Worm (Caenorhabditis elegans) whole organism, young adult: ENCODE data around the gene cylc-1.

Experiments
- B0035.1 ChIP-seq: sonication (generic microtip); optimal IDR thresholded peaks from 2 replicates; lab custom pipeline; 2016; ENCODE audit warnings: missing genetic modification characterization, mild to moderate bottlenecking, missing compliant biosample characterization, missing genotype, missing genetic modification reagents
- B0261.1 ChIP-seq: sonication (generic microtip); optimal IDR thresholded peaks from 2 replicates; lab custom pipeline; 2016; ENCODE audit warnings: mild to moderate bottlenecking, missing genetic modification characterization, moderate library complexity, missing compliant biosample characterization
- F10E7.11 ChIP-seq: sonication (generic microtip); optimal IDR thresholded peaks from 2 replicates; lab custom pipeline; 2017; ENCODE audit warnings: mild to moderate bottlenecking, missing genetic modification characterization, moderate library complexity, missing compliant biosample characterization
- F33H1.4 ChIP-seq: fragments of 200-800 bp; sonication (Bioruptor generic); IDR thresholded peaks from 2 replicates; pipeline ENCODE4 v1.3.6; 2022; ENCODE audit warnings: missing genetic modification reagents, missing genetic modification characterization, missing compliant biosample characterization
- F39B2.1 ChIP-seq: fragments of 200-800 bp; sonication (Bioruptor generic); IDR thresholded peaks from 2 replicates; pipeline ENCODE4 v1.3.6; 2022; ENCODE audit warnings: missing genetic modification reagents, missing genetic modification characterization, missing compliant biosample characterization
- F49E8.2 ChIP-seq: sonication (generic microtip); optimal IDR thresholded peaks from 3 replicates; lab custom pipeline; 2017; ENCODE audit warnings: missing genetic modification characterization, mild to moderate bottlenecking, missing compliant biosample characterization, antibody characterized with exemption, moderate library complexity; ENCODE audit not compliant: insufficient read depth
- T07F8.4 ChIP-seq: sonication (generic microtip); optimal IDR thresholded peaks from 2 replicates; lab custom pipeline; 2016; ENCODE audit warnings: mild to moderate bottlenecking, missing genetic modification characterization, moderate library complexity, missing compliant biosample characterization
- atf-7 ChIP-seq: sonication (generic microtip); optimal IDR thresholded peaks from 2 replicates; lab custom pipeline; 2017; ENCODE audit warnings: mild to moderate bottlenecking, missing genetic modification characterization, missing compliant biosample characterization
- attf-5 ChIP-seq: fragments of 200-800 bp; sonication (Bioruptor generic); optimal IDR thresholded peaks from 2 replicates; lab custom pipeline; 2018; ENCODE audit warnings: mild to moderate bottlenecking, missing genetic modification characterization, missing compliant biosample characterization
- attf-6 ChIP-seq: fragments of 200-800 bp; sonication (Bioruptor generic); IDR thresholded peaks from 2 replicates; pipeline ENCODE4 v1.3.6; 2022; ENCODE audit warnings: missing genetic modification reagents, missing genetic modification characterization, missing compliant biosample characterization
- bed-2 ChIP-seq: fragments of 200-800 bp; sonication (Bioruptor generic); IDR thresholded peaks from 2 replicates; pipeline ENCODE4 v1.3.6; 2022; ENCODE audit warnings: missing genetic modification reagents, missing genetic modification characterization, missing compliant biosample characterization
- ccch-3 ChIP-seq: fragments of 200-800 bp; sonication (Bioruptor generic); optimal IDR thresholded peaks from 2 replicates; lab custom pipeline; 2018; ENCODE audit warnings: mild to moderate bottlenecking, missing genetic modification characterization, missing compliant biosample characterization
- cebp-1 ChIP-seq, 2 experiments: fragments of 200-800 bp in 1 of 2; sonication (Bioruptor generic) in 1 of 2; sonication (generic microtip) in 1 of 2; IDR thresholded peaks in 1 of 2; optimal IDR thresholded peaks in 1 of 2; 2 replicates each; pipeline versions ENCODE4 v1.3.6 to Lab custom; 2017 to 2022; ENCODE audit warnings: missing compliant biosample characterization in 2 of 2, missing genetic modification characterization in 2 of 2, mild to moderate bottlenecking in 1 of 2, missing genetic modification reagents in 1 of 2, moderate library complexity in 1 of 2
- ceh-40 ChIP-seq: fragments of 200-800 bp; sonication (Bioruptor generic); IDR thresholded peaks from 2 replicates; pipeline ENCODE4 v1.3.6; 2022; ENCODE audit warnings: missing genetic modification characterization, missing compliant biosample characterization
- dox-1 ChIP-seq: fragments of 200-800 bp; sonication (Bioruptor generic); IDR thresholded peaks from 2 replicates; pipeline ENCODE4 v1.3.6; 2022; ENCODE audit warnings: missing genetic modification reagents, missing genetic modification characterization, missing compliant biosample characterization
- dpff-1 ChIP-seq: sonication (generic microtip); optimal IDR thresholded peaks from 2 replicates; lab custom pipeline; 2017; ENCODE audit warnings: mild to moderate bottlenecking, missing genetic modification characterization, missing compliant biosample characterization
- dpl-1 ChIP-seq: fragments of 150-350 bp; optimal IDR thresholded peaks from 2 replicates; lab custom pipeline; 2014; ENCODE audit warnings: missing biosample characterization, missing genetic modification reagents, missing genetic modification characterization
- egl-44 ChIP-seq: fragments of 200-800 bp; sonication (Bioruptor generic); IDR thresholded peaks from 2 replicates; pipeline ENCODE4 v1.3.6; 2022; ENCODE audit warnings: missing genetic modification reagents, missing genetic modification characterization, missing compliant biosample characterization
- hlh-12 ChIP-seq: sonication (generic microtip); optimal IDR thresholded peaks from 2 replicates; lab custom pipeline; 2016; ENCODE audit warnings: missing genetic modification characterization, missing compliant biosample characterization
- lag-1 ChIP-seq: fragments of 200-800 bp; sonication (Bioruptor generic); IDR thresholded peaks from 2 replicates; pipeline ENCODE4 v1.3.6; 2022; ENCODE audit warnings: missing genetic modification reagents, missing genetic modification characterization, missing compliant biosample characterization
- lin-35 ChIP-seq, 3 experiments: fragments of 150-350 bp in 2 of 3; sonication (generic microtip) in 1 of 3; optimal IDR thresholded peaks; 2 replicates each; lab custom pipeline; 2014 to 2018; ENCODE audit warnings: missing biosample characterization in 3 of 3, missing genetic modification characterization in 3 of 3, missing genetic modification reagents in 3 of 3
- madf-3 ChIP-seq: fragments of 200-800 bp; sonication (Bioruptor generic); IDR thresholded peaks from 2 replicates; pipeline ENCODE4 v1.3.6; 2022; ENCODE audit warnings: missing genetic modification reagents, missing genetic modification characterization, missing compliant biosample characterization
- madf-8 ChIP-seq: fragments of 200-800 bp; sonication (Bioruptor generic); conservative IDR thresholded peaks from 2 replicates; pipeline ENCODE4 v1.3.6; 2022; ENCODE audit warnings: missing genetic modification reagents, missing genetic modification characterization, missing compliant biosample characterization
- mel-28 ChIP-seq: sonication (generic microtip); optimal IDR thresholded peaks from 2 replicates; lab custom pipeline; 2016; ENCODE audit warnings: borderline replicate concordance, mild to moderate bottlenecking, missing genetic modification characterization, missing compliant biosample characterization
- nfya-1 ChIP-seq: sonication (generic microtip); optimal IDR thresholded peaks from 2 replicates; lab custom pipeline; 2017; ENCODE audit warnings: antibody characterized with exemption, missing compliant biosample characterization, missing genetic modification characterization, borderline replicate concordance; ENCODE audit not compliant: insufficient read depth
- nhr-120 ChIP-seq: fragments of 200-800 bp; sonication (Bioruptor generic); IDR thresholded peaks from 2 replicates; pipeline ENCODE4 v1.3.6; 2022; ENCODE audit warnings: missing genetic modification characterization, missing compliant biosample characterization
- nhr-179 ChIP-seq: sonication (generic microtip); optimal IDR thresholded peaks from 2 replicates; lab custom pipeline; 2016; ENCODE audit warnings: mild to moderate bottlenecking, missing genetic modification characterization, missing compliant biosample characterization
- rpc-1 ChIP-seq, 2 experiments: fragments of 150-350 bp in 1 of 2; sonication (generic microtip) in 1 of 2; optimal IDR thresholded peaks; 2 replicates each; lab custom pipeline; 2014 to 2018; ENCODE audit warnings: missing biosample characterization in 1 of 2, missing genetic modification characterization in 1 of 2, missing genetic modification reagents in 1 of 2, missing genotype in 1 of 2
- sdz-38 ChIP-seq: sonication (generic microtip); optimal IDR thresholded peaks from 2 replicates; lab custom pipeline; 2016; ENCODE audit warnings: missing genotype, missing genetic modification characterization, missing compliant biosample characterization
- snpc-1.1 ChIP-seq: sonication (generic microtip); optimal IDR thresholded peaks from 2 replicates; lab custom pipeline; 2017; ENCODE audit warnings: missing genetic modification characterization, mild to moderate bottlenecking, missing compliant biosample characterization, antibody characterized with exemption, moderate library complexity, missing genotype, missing genetic modification reagents; ENCODE audit not compliant: insufficient read depth
- tbp1 ChIP-seq: fragments of 200-800 bp; sonication (Bioruptor generic); optimal IDR thresholded peaks from 2 replicates; lab custom pipeline; 2018; ENCODE audit warnings: mild to moderate bottlenecking, missing genetic modification characterization, missing compliant biosample characterization
- ztf-18 ChIP-seq: sonication (generic microtip); optimal IDR thresholded peaks from 2 replicates; lab custom pipeline; 2016; ENCODE audit warnings: missing genotype, mild to moderate bottlenecking, missing genetic modification characterization, missing compliant biosample characterization
- ztf-26 ChIP-seq: sonication (generic microtip); optimal IDR thresholded peaks from 2 replicates; lab custom pipeline; 2017; ENCODE audit warnings: missing genetic modification characterization, missing compliant biosample characterization

cylc-1 gene

DNA sequence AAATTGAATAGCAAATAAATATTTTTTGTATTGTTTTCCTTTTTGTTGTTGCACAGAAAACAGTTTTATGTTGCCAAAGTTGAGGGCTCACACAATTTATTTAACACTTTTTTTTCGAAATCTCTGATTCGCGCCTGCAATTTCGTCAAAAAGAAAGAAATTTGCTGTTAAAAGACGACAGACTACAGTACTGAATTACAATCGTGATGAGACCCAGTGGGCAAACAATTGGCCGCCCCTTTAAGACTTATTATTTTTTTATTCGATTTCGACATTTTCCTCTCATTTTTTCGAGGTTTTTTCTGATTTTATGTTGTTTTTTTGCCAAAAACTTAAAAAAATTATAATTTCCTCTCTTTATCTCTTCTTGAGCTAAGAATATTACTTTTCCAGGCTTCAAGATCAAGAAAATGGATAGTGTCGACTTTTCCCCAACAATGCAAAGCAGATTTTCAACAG lies 48.6 kb upstream of the cylc-1 start, which contains the start of gene slfl-4 (continued):
- TF ChIP-seq hlh-12 (tag; lab: Kevin White, UChicago) (no peak), snpc-1.1 (tag; lab: Kevin White, UChicago) (no peak), madf-8 (peak; percentile 59), nfya-1 (no peak), attf-5 (no peak), tbp1 (GFP tag; lab: Kevin White, UChicago) (no peak), B0261.1 (tag; lab: Kevin White, UChicago) (no peak), T07F8.4 (tag; lab: Kevin White, UChicago) (no peak), dox-1 (GFP tag; lab: Robert Waterston, UW) (no peak), madf-3 (GFP tag; lab: Robert Waterston, UW) (no peak), F33H1.4 (GFP tag; lab: Robert Waterston, UW) (peak; percentile 78), attf-6 (GFP tag; lab: Robert Waterston, UW) (no peak), F10E7.11 (tag; lab: Kevin White, UChicago) (no peak), B0035.1 (tag; lab: Kevin White, UChicago) (no peak)

DNA sequence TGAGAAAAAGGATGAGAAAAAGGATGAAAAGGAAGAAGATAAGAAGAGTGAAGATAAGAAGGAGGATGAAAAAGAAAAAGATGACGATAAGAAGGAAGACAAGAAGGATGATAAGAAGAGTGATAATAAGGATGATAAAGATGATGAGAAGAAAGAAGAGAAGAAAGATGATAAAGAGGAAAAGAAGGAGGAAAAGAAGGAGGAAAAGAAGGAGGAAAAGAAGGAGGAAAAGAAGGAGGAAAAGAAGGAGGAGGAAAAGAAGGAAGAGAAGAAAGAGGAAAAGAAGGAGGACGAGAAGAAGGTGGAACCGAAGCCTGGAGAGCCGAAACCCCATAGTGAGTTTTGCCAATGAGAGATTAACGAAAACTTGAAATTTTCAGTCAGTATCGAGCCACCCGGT lies 47.8 kb upstream of the cylc-1 start:
- no peak for TF ChIP-seq sdz-38 (tag; lab: Kevin White, UChicago)
- no peak for TF ChIP-seq cebp-1 (GFP tag; IDR thresholded peaks at IDR 0.05; lab: Robert Waterston, UW)
- no peak for TF ChIP-seq cebp-1 (tag; optimal IDR thresholded peaks at IDR 0.05; lab: Kevin White, UChicago)
- TF ChIP-seq ccch-3 (GFP tag; lab: Kevin White, UChicago): no peak
- TF ChIP-seq egl-44: no peak
- TF ChIP-seq lin-35 (GFP tag; optimal IDR thresholded peaks at IDR 0.05; lab: Kevin White, UChicago): no peak
- no peak for TF ChIP-seq mel-28 (tag; lab: Kevin White, UChicago)
- TF ChIP-seq ztf-18 (tag; lab: Kevin White, UChicago): no peak
- TF ChIP-seq bed-2 (GFP tag; lab: Robert Waterston, UW): no peak
- no peak for TF ChIP-seq lag-1 (GFP tag; lab: Robert Waterston, UW)
- TF ChIP-seq ztf-26 (tag; lab: Kevin White, UChicago): no peak
- TF ChIP-seq nhr-179 (tag; lab: Kevin White, UChicago): no peak
- no peak for TF ChIP-seq ceh-40 (GFP tag; lab: Robert Waterston, UW)
- no peak for TF ChIP-seq dox-1 (GFP tag; lab: Robert Waterston, UW)
- no peak for TF ChIP-seq nhr-120 (GFP tag; lab: Robert Waterston, UW)
- no peak for TF ChIP-seq dpl-1 (GFP tag; lab: Kevin White, UChicago)
- TF ChIP-seq rpc-1 (optimal IDR thresholded peaks at IDR 0.05; lab: Kevin White, UChicago): no peak
- no peak for TF ChIP-seq rpc-1 (tag; optimal IDR thresholded peaks at IDR 0.05; lab: Kevin White, UChicago)

DNA sequence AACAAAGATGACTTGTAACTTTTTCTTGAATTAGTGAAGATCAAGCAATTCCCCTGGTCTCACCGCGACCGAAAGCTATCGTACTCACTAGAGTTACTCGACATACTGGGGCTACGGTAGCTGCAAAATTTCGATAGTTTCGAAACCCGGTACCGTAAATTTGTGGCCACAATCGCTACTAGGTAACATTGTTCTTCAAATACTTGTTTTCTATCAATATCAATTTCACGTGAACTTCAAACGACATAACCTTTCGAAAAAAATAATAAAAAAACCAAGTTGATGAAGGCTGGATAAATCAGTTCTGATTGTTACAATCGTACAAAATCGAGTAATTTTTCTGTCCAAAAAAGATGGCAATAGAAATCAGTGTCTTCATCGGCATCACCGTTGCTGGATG lies 46.9 kb upstream of the cylc-1 start, which contains the start of gene F36H12.3:
F36H12.3 (plus strand) TSS at position 301 of the 400 bp plus-strand sequence.
- no peak for TF ChIP-seq atf-7 (tag; lab: Kevin White, UChicago)

DNA sequence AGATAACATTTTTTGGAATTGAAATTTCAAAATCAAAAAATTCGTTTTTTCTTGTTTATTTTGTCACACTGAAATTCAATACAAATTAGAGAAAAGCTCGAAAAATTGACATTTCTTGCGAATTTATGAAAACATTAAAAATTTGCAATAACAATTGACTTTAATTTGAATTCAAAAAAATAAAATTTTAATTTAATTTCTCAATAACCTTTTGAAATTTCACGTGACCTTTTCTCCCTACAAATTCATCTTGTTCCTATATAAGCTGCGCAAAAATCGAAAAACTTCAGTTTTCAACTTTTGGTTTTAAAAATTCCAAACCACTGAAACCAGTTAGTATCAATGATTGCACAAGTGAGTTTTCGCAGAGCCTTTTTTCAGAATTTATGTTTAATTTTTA lies 43.2 kb upstream of the cylc-1 start, which contains the start of gene F36H12.4:
F36H12.4 (plus strand) TSS at position 301 of the 400 bp plus-strand sequence.
- TF ChIP-seq dpff-1: no peak
- TF ChIP-seq F49E8.2 (tag; lab: Kevin White, UChicago): no peak
- TF ChIP-seq F39B2.1 (GFP tag; lab: Robert Waterston, UW): no peak
